Worm (Caenorhabditis elegans) whole organism, young adult: ENCODE results near the gene F09F7.5.

Experiments used
- ama-1 ChIP-seq, 3 experiments: fragments of 150-350 bp in 1 of 3; sonication (generic microtip) in 2 of 3; optimal IDR thresholded peaks; 2 replicates each; lab custom pipeline; 2014 to 2018; ENCODE audit warnings: missing biosample characterization in 2 of 3, missing genetic modification characterization in 2 of 3, missing genetic modification reagents in 2 of 3
- ceh-58 ChIP-seq: fragments of 200-800 bp; sonication (Bioruptor generic); IDR thresholded peaks from 2 replicates; pipeline ENCODE4 v1.3.6; 2022; ENCODE audit warnings: missing genetic modification characterization, missing compliant biosample characterization
- egl-18 ChIP-seq: fragments of 200-800 bp; sonication (Bioruptor generic); IDR thresholded peaks from 2 replicates; pipeline ENCODE4 v1.3.6; 2022; ENCODE audit warnings: missing genetic modification reagents, missing genetic modification characterization, missing compliant biosample characterization
- ekl-4 ChIP-seq: fragments of 200-800 bp; sonication (Bioruptor generic); IDR thresholded peaks from 2 replicates; pipeline ENCODE4 v1.3.6; 2022; ENCODE audit warnings: missing genetic modification reagents, missing genetic modification characterization, missing compliant biosample characterization
- lsl-1 ChIP-seq: fragments of 200-800 bp; sonication (Bioruptor generic); optimal IDR thresholded peaks from 2 replicates; lab custom pipeline; 2018; ENCODE audit warnings: mild to moderate bottlenecking, missing genetic modification characterization, moderate library complexity, missing compliant biosample characterization
- lsy-27 ChIP-seq: sonication (generic microtip); optimal IDR thresholded peaks from 2 replicates; lab custom pipeline; 2017; ENCODE audit warnings: missing genetic modification characterization, mild to moderate bottlenecking, missing compliant biosample characterization, antibody characterized with exemption, missing genotype, borderline replicate concordance; ENCODE audit not compliant: insufficient read depth
- nfya-2 ChIP-seq: fragments of 200-800 bp; sonication (Bioruptor generic); IDR thresholded peaks from 2 replicates; pipeline ENCODE4 v1.3.6; 2022; ENCODE audit warnings: missing genetic modification reagents, missing genetic modification characterization, missing compliant biosample characterization
- pha-4 ChIP-seq: fragments of 150-350 bp; sonication (generic microtip); optimal IDR thresholded peaks from 2 replicates; lab custom pipeline; 2014; ENCODE audit warnings: missing biosample characterization, missing genetic modification reagents, missing genetic modification characterization
- snpc-4 ChIP-seq, 5 experiments: fragments of 150-350 bp in 1 of 5; sonication (generic microtip) in 4 of 5; optimal IDR thresholded peaks; 2 replicates each; lab custom pipeline; 2014 to 2018; ENCODE audit warnings: missing genetic modification characterization in 5 of 5, missing biosample characterization in 3 of 5, antibody characterized with exemption in 2 of 5, mild to moderate bottlenecking in 2 of 5, missing compliant biosample characterization in 2 of 5, missing genotype in 2 of 5, moderate library complexity in 2 of 5, missing genetic modification reagents in 1 of 5
- sptf-2 ChIP-seq: fragments of 200-800 bp; sonication (Bioruptor generic); optimal IDR thresholded peaks from 2 replicates; lab custom pipeline; 2018; ENCODE audit warnings: mild to moderate bottlenecking, missing genetic modification characterization, missing compliant biosample characterization
- unc-62 ChIP-seq: fragments of 150-350 bp; optimal IDR thresholded peaks from 2 replicates; lab custom pipeline; 2014; ENCODE audit warnings: missing biosample characterization, missing genetic modification reagents, missing genetic modification characterization
- ztf-22 ChIP-seq: fragments of 200-800 bp; sonication (Bioruptor generic); optimal IDR thresholded peaks from 2 replicates; lab custom pipeline; 2018; ENCODE audit warnings: mild to moderate bottlenecking, missing genetic modification characterization, moderate library complexity, missing compliant biosample characterization
- ztf-25 ChIP-seq: fragments of 200-800 bp; sonication (Bioruptor generic); IDR thresholded peaks from 2 replicates; pipeline ENCODE4 v1.3.6; 2022; ENCODE audit warnings: missing genetic modification reagents, missing genetic modification characterization, missing compliant biosample characterization

- no peak for TF ChIP-seq ceh-58 (GFP tag; lab: Robert Waterston, UW)
- no peak for TF ChIP-seq unc-62 (GFP tag; lab: Kevin White, UChicago)
- TF ChIP-seq pha-4 = no peak
- TF ChIP-seq ekl-4 (GFP tag; lab: Robert Waterston, UW) = no peak
- no peak for TF ChIP-seq snpc-4 (GFP tag; optimal IDR thresholded peaks at IDR 0.05; lab: Kevin White, UChicago)
- TF ChIP-seq snpc-4 (tag; optimal IDR thresholded peaks at IDR 0.05; lab: Kevin White, UChicago) = no peak
- TF ChIP-seq ztf-22 (GFP tag; lab: Kevin White, UChicago) = no peak
- TF ChIP-seq ztf-25 (GFP tag; lab: Robert Waterston, UW) = no peak
- no peak for TF ChIP-seq lsl-1 (GFP tag; lab: Kevin White, UChicago)
- no peak for TF ChIP-seq ama-1 (optimal IDR thresholded peaks at IDR 0.05; lab: Kevin White, UChicago)
- no peak for TF ChIP-seq ama-1 (GFP tag; optimal IDR thresholded peaks at IDR 0.05; lab: Kevin White, UChicago)
- no peak for TF ChIP-seq nfya-2 (GFP tag; lab: Robert Waterston, UW)
- no peak for TF ChIP-seq egl-18 (GFP tag; lab: Robert Waterston, UW)
- TF ChIP-seq lsy-27 (tag; lab: Kevin White, UChicago) = no peak
- TF ChIP-seq sptf-2 (GFP tag; lab: Kevin White, UChicago) = no peak
Measured at ce11 chrIII:5581049-5581448, 34.3 kb downstream of the F09F7.5 start, which contains the start of gene F56D2.5.
